Fruit fly (Drosophila melanogaster) whole organism, pupa: ENCODE measurements around the gene Eig71Ec.

Source experiments
- CG10348 ChIP-seq: fragments of 200-800 bp; sonication (Bioruptor generic); IDR thresholded peaks from 2 replicates; pipeline ENCODE4 v1.3.6; 2022; ENCODE audit warnings: missing biosample characterization, missing genetic modification characterization
- CG13204 ChIP-seq: fragments of 200-800 bp; sonication (Bioruptor generic); optimal IDR thresholded peaks from 2 replicates; lab custom pipeline; 2018; ENCODE audit warnings: missing biosample characterization, mild to moderate bottlenecking, missing genetic modification characterization, moderate library complexity
- CG15710 ChIP-seq: fragments of 200-800 bp; sonication (Bioruptor generic); optimal IDR thresholded peaks from 2 replicates; lab custom pipeline; 2018; ENCODE audit warnings: missing biosample characterization, mild to moderate bottlenecking, missing genetic modification characterization, moderate library complexity
- CG17806 ChIP-seq: fragments of 200-800 bp; sonication (Bioruptor generic); optimal IDR thresholded peaks from 2 replicates; lab custom pipeline; 2018; ENCODE audit warnings: missing biosample characterization, mild to moderate bottlenecking, missing genetic modification characterization, moderate library complexity
- CG34367 ChIP-seq: fragments of 200-800 bp; sonication (Bioruptor generic); optimal IDR thresholded peaks from 2 replicates; lab custom pipeline; 2018; ENCODE audit warnings: missing biosample characterization, mild to moderate bottlenecking, missing genetic modification characterization
- CG9948 ChIP-seq: fragments of 200-800 bp; sonication (Bioruptor generic); optimal IDR thresholded peaks from 2 replicates; lab custom pipeline; 2018; ENCODE audit warnings: missing biosample characterization, mild to moderate bottlenecking, missing genetic modification characterization, moderate library complexity
- Pif1A ChIP-seq: fragments of 200-800 bp; sonication (Bioruptor generic); optimal IDR thresholded peaks from 3 replicates; lab custom pipeline; 2016; ENCODE audit warnings: missing biosample characterization, missing genetic modification characterization
- Pif1B ChIP-seq: fragments of 200-800 bp; sonication (Bioruptor generic); optimal IDR thresholded peaks from 3 replicates; lab custom pipeline; 2016; ENCODE audit warnings: missing biosample characterization, missing genetic modification characterization
- fd96Ca ChIP-seq: fragments of 200-800 bp; sonication (Bioruptor generic); IDR thresholded peaks from 3 replicates; pipeline ENCODE4 v1.3.6; 2022; ENCODE audit warnings: missing biosample characterization, missing genetic modification characterization

dm6 chr3L:15639978-15640377, 12.1 kb downstream of the Eig71Ec start:
- no peak for TF ChIP-seq Pif1B (GFP tag; lab: Kevin White, UChicago)
- TF ChIP-seq CG9948 (tag; lab: Kevin White, UChicago) = no peak
- no peak for TF ChIP-seq CG34367 (tag; lab: Kevin White, UChicago)
- TF ChIP-seq CG10348 = no peak
- TF ChIP-seq Pif1A (GFP tag; lab: Kevin White, UChicago) = no peak
- no peak for TF ChIP-seq CG13204 (GFP tag; lab: Kevin White, UChicago)
- no peak for TF ChIP-seq CG15710 (tag; lab: Kevin White, UChicago)
- TF ChIP-seq fd96Ca (GFP tag; lab: Robert Waterston, UW) = no peak
- TF ChIP-seq CG17806 (tag; lab: Kevin White, UChicago) = no peak
